Worm (Caenorhabditis elegans) whole organism, early embryonic: Measurements from ENCODE around the gene W01D2.1.

Source experiments
- B0310.2 ChIP-seq: sonication (generic microtip); optimal IDR thresholded peaks from 2 replicates; lab custom pipeline; 2016; ENCODE audit warnings: mild to moderate bottlenecking, missing genetic modification characterization, missing compliant biosample characterization
- F13C5.2 ChIP-seq: sonication (generic microtip); optimal IDR thresholded peaks from 2 replicates; lab custom pipeline; 2017; ENCODE audit warnings: mild to moderate bottlenecking, missing genetic modification characterization, inconsistent platforms, missing compliant biosample characterization
- aly-1 ChIP-seq: sonication (generic microtip); optimal IDR thresholded peaks from 2 replicates; lab custom pipeline; 2016; ENCODE audit warnings: missing genetic modification characterization, missing compliant biosample characterization
- ama-1 ChIP-seq: fragments of 150-350 bp; optimal IDR thresholded peaks from 2 replicates; lab custom pipeline; 2014
- ceh-13 ChIP-seq: fragments of 200-800 bp; sonication (Bioruptor generic); optimal IDR thresholded peaks from 2 replicates; lab custom pipeline; 2018; ENCODE audit warnings: mild to moderate bottlenecking, missing genetic modification characterization, missing compliant biosample characterization
- ceh-36 ChIP-seq: sonication (generic microtip); optimal IDR thresholded peaks from 2 replicates; lab custom pipeline; 2016; ENCODE audit warnings: missing genetic modification characterization, inconsistent platforms, missing compliant biosample characterization
- ets-7 ChIP-seq: sonication (generic microtip); optimal IDR thresholded peaks from 2 replicates; lab custom pipeline; 2016; ENCODE audit warnings: missing genotype, missing genetic modification characterization, missing compliant biosample characterization
- flt-1 ChIP-seq: fragments of 200-800 bp; sonication (Bioruptor generic); IDR thresholded peaks from 2 replicates; pipeline ENCODE4 v1.3.6; 2022; ENCODE audit warnings: missing genetic modification characterization, missing compliant biosample characterization
- hmbx-1 ChIP-seq: sonication (generic microtip); optimal IDR thresholded peaks from 2 replicates; lab custom pipeline; 2016; ENCODE audit warnings: mild to moderate bottlenecking, missing genetic modification characterization, missing compliant biosample characterization
- hmg-4 ChIP-seq: fragments of 200-800 bp; sonication (Bioruptor generic); optimal IDR thresholded peaks from 2 replicates; lab custom pipeline; 2018; ENCODE audit warnings: mild to moderate bottlenecking, missing genetic modification characterization, missing compliant biosample characterization
- hnd-1 ChIP-seq: sonication (generic microtip); optimal IDR thresholded peaks from 2 replicates; lab custom pipeline; 2016; ENCODE audit warnings: missing genetic modification characterization, missing compliant biosample characterization
- pes-1 ChIP-seq: fragments of 200-800 bp; sonication (Bioruptor generic); IDR thresholded peaks from 2 replicates; pipeline ENCODE4 v1.3.6; 2022; ENCODE audit warnings: missing genetic modification reagents, missing genetic modification characterization, missing compliant biosample characterization
- sea-1 ChIP-seq: fragments of 200-800 bp; sonication (Bioruptor generic); conservative IDR thresholded peaks from 2 replicates; pipeline ENCODE4 v1.3.6; 2022; ENCODE audit warnings: missing genetic modification characterization, missing compliant biosample characterization
- tra-4 ChIP-seq: sonication (generic microtip); optimal IDR thresholded peaks from 2 replicates; lab custom pipeline; 2017; ENCODE audit warnings: missing genetic modification characterization, missing compliant biosample characterization

ce11 chrII:14855229-14855628 is 39.9 kb downstream of the W01D2.1 start, which contains the start of gene R05H10.7:
- no peak for TF ChIP-seq flt-1 (GFP tag; lab: Robert Waterston, UW)
- TF ChIP-seq ama-1 (lab: Kevin White, UChicago), result no peak
- no peak for TF ChIP-seq pes-1 (GFP tag; lab: Robert Waterston, UW)
- TF ChIP-seq tra-4 (tag; lab: Kevin White, UChicago), result no peak
- no peak for TF ChIP-seq B0310.2 (tag; lab: Kevin White, UChicago)
- TF ChIP-seq hmg-4 (GFP tag; lab: Kevin White, UChicago), result no peak
- no peak for TF ChIP-seq sea-1 (GFP tag; lab: Robert Waterston, UW)
- no peak for TF ChIP-seq ets-7
- no peak for TF ChIP-seq hnd-1 (tag; lab: Kevin White, UChicago)
- no peak for TF ChIP-seq aly-1 (tag; lab: Kevin White, UChicago)
- no peak for TF ChIP-seq ceh-36 (tag; lab: Kevin White, UChicago)
- TF ChIP-seq F13C5.2 (tag; lab: Kevin White, UChicago), result no peak
- TF ChIP-seq ceh-13 (GFP tag; lab: Kevin White, UChicago), result no peak
- TF ChIP-seq hmbx-1, result no peak
